Worm (Caenorhabditis elegans) whole organism, midembryonic: ENCODE data around the gene F21D9.3.

Source experiments
- T22C8.4 ChIP-seq: fragments of 200-800 bp; sonication (Bioruptor generic); IDR thresholded peaks from 2 replicates; pipeline ENCODE4 v1.3.6; 2022; ENCODE audit warnings: missing genetic modification characterization, missing compliant biosample characterization
- cog-1 ChIP-seq: sonication (generic microtip); optimal IDR thresholded peaks from 2 replicates; lab custom pipeline; 2016; ENCODE audit warnings: missing genetic modification characterization, missing compliant biosample characterization
- flt-1 ChIP-seq: fragments of 200-800 bp; sonication (Bioruptor generic); IDR thresholded peaks from 2 replicates; pipeline ENCODE4 v1.3.6; 2022; ENCODE audit warnings: missing genetic modification characterization, missing compliant biosample characterization
- klf-2 ChIP-seq: fragments of 200-800 bp; sonication (Bioruptor generic); conservative IDR thresholded peaks from 2 replicates; pipeline ENCODE4 v1.3.6; 2022; ENCODE audit warnings: missing genetic modification reagents, missing genetic modification characterization, missing compliant biosample characterization
- med-1 ChIP-seq: sonication (generic microtip); optimal IDR thresholded peaks from 2 replicates; lab custom pipeline; 2017; ENCODE audit warnings: missing genetic modification characterization, mild to moderate bottlenecking, missing compliant biosample characterization, antibody characterized with exemption, missing genetic modification reagents; ENCODE audit not compliant: insufficient read depth
- ref-1 ChIP-seq: fragments of 200-800 bp; sonication (Bioruptor generic); conservative IDR thresholded peaks from 2 replicates; pipeline ENCODE4 v1.3.6; 2022; ENCODE audit warnings: missing genetic modification reagents, missing genetic modification characterization, missing compliant biosample characterization
- tab-1 ChIP-seq: fragments of 200-800 bp; sonication (Bioruptor generic); IDR thresholded peaks from 2 replicates; pipeline ENCODE4 v1.3.6; 2022; ENCODE audit warnings: missing genetic modification characterization, missing compliant biosample characterization
- ztf-23 ChIP-seq: fragments of 200-800 bp; sonication (Bioruptor generic); IDR thresholded peaks from 2 replicates; pipeline ENCODE4 v1.3.6; 2022; ENCODE audit warnings: missing genetic modification reagents, missing genetic modification characterization, missing compliant biosample characterization
- ztf-29 ChIP-seq: fragments of 200-800 bp; sonication (Bioruptor generic); IDR thresholded peaks from 2 replicates; pipeline ENCODE4 v1.3.6; 2022; ENCODE audit warnings: missing genetic modification reagents, missing genetic modification characterization, missing compliant biosample characterization

The F21D9.3 gene

ce11 chrV:19212354-19212753 is 45.2 kb downstream of the F21D9.3 start:
- TF ChIP-seq cog-1 (tag; lab: Kevin White, UChicago) (no peak), ztf-23 (GFP tag; lab: Robert Waterston, UW) (no peak), klf-2 (no peak), ref-1 (GFP tag; lab: Robert Waterston, UW) (no peak), med-1 (GFP tag; lab: Kevin White, UChicago) (no peak), ztf-29 (GFP tag; lab: Robert Waterston, UW) (no peak), tab-1 (GFP tag; lab: Robert Waterston, UW) (no peak), flt-1 (GFP tag; lab: Robert Waterston, UW) (no peak)

- TF ChIP-seq flt-1 (GFP tag; lab: Robert Waterston, UW) (no peak), cog-1 (tag; lab: Kevin White, UChicago) (no peak), med-1 (GFP tag; lab: Kevin White, UChicago) (no peak), ztf-29 (GFP tag; lab: Robert Waterston, UW) (no peak), klf-2 (no peak), ztf-23 (GFP tag; lab: Robert Waterston, UW) (no peak), tab-1 (GFP tag; lab: Robert Waterston, UW) (no peak), T22C8.4 (GFP tag; lab: Robert Waterston, UW) (no peak), ref-1 (GFP tag; lab: Robert Waterston, UW) (no peak)
Measured at ce11 chrV:19211795-19212194, 45.8 kb downstream of the F21D9.3 start, which contains the start of gene nhr-79. Gene nhr-79 (minus strand): TSS chrV:19211895.
